Worm (Caenorhabditis elegans) whole organism, L3 larva: Measurements from ENCODE around the gene T13C5.6.

Source experiments
- ama-1 ChIP-seq: fragments of 150-350 bp; optimal IDR thresholded peaks from 2 replicates; lab custom pipeline; 2018
- ceh-16 ChIP-seq: sonication (generic microtip); optimal IDR thresholded peaks from 2 replicates; lab custom pipeline; 2017; ENCODE audit warnings: missing biosample characterization, missing genetic modification characterization
- ceh-28 ChIP-seq: fragments of 150-350 bp; optimal IDR thresholded peaks from 2 replicates; lab custom pipeline; 2014; ENCODE audit warnings: missing biosample characterization, missing genetic modification reagents, missing genetic modification characterization
- ceh-82 ChIP-seq: fragments of 150-350 bp; optimal IDR thresholded peaks from 2 replicates; lab custom pipeline; 2014; ENCODE audit warnings: missing biosample characterization, missing genetic modification characterization
- ceh-9 ChIP-seq: sonication (generic microtip); optimal IDR thresholded peaks from 2 replicates; lab custom pipeline; 2018; ENCODE audit warnings: missing biosample characterization, missing genetic modification characterization
- daf-12 ChIP-seq: fragments of 150-350 bp; optimal IDR thresholded peaks from 2 replicates; lab custom pipeline; 2014; ENCODE audit warnings: missing biosample characterization, missing genetic modification reagents, missing genetic modification characterization
- egl-27 ChIP-seq: sonication (generic microtip); optimal IDR thresholded peaks from 4 replicates; lab custom pipeline; 2017; ENCODE audit warnings: missing biosample characterization, missing genetic modification reagents, missing genetic modification characterization
- egl-5 ChIP-seq: fragments of 150-350 bp; optimal IDR thresholded peaks from 2 replicates; lab custom pipeline; 2017; ENCODE audit warnings: missing biosample characterization, missing genetic modification reagents, missing genetic modification characterization, inconsistent platforms
- elt-2 ChIP-seq: sonication (generic microtip); optimal IDR thresholded peaks from 2 replicates; lab custom pipeline; 2016; ENCODE audit warnings: missing genetic modification reagents, mild to moderate bottlenecking, missing genetic modification characterization, missing compliant biosample characterization
- eor-1 ChIP-seq, 2 experiments: fragments of 150-350 bp; optimal IDR thresholded peaks; 2 replicates each; lab custom pipeline; 2014 to 2018; ENCODE audit warnings: missing biosample characterization in 2 of 2, missing genetic modification characterization in 2 of 2
- fkh-2 ChIP-seq: fragments of 150-350 bp; optimal IDR thresholded peaks from 2 replicates; lab custom pipeline; 2014; ENCODE audit warnings: missing biosample characterization, missing genetic modification reagents, missing genetic modification characterization
- fos-1 ChIP-seq: fragments of 150-350 bp; optimal IDR thresholded peaks from 2 replicates; lab custom pipeline; 2014; ENCODE audit warnings: missing biosample characterization, missing genetic modification characterization
- hmg-11 ChIP-seq: sonication (generic microtip); optimal IDR thresholded peaks from 2 replicates; lab custom pipeline; 2016; ENCODE audit warnings: missing genetic modification characterization, missing compliant biosample characterization
- jun-1 ChIP-seq: fragments of 150-350 bp; optimal IDR thresholded peaks from 2 replicates; lab custom pipeline; 2014; ENCODE audit warnings: missing biosample characterization, missing genetic modification reagents, missing genetic modification characterization
- lin-15B ChIP-seq: fragments of 150-350 bp; optimal IDR thresholded peaks from 2 replicates; lab custom pipeline; 2014; ENCODE audit warnings: missing biosample characterization, missing genetic modification characterization
- lin-39 ChIP-seq: fragments of 150-350 bp; optimal IDR thresholded peaks from 2 replicates; lab custom pipeline; 2018; ENCODE audit warnings: missing biosample characterization, missing genetic modification reagents, missing genetic modification characterization
- lsy-12 ChIP-seq: sonication (generic microtip); optimal IDR thresholded peaks from 2 replicates; lab custom pipeline; 2016; ENCODE audit warnings: mild to moderate bottlenecking, missing genetic modification characterization, missing compliant biosample characterization
- mml-1 ChIP-seq: fragments of 150-350 bp; sonication (generic microtip); optimal IDR thresholded peaks from 3 replicates; lab custom pipeline; 2014; ENCODE audit warnings: missing biosample characterization, missing genetic modification characterization
- nfya-1 ChIP-seq: sonication (generic microtip); optimal IDR thresholded peaks from 2 replicates; lab custom pipeline; 2017; ENCODE audit warnings: missing genetic modification characterization, mild to moderate bottlenecking, missing compliant biosample characterization, antibody characterized with exemption, moderate library complexity; ENCODE audit not compliant: insufficient read depth
- nhr-12 ChIP-seq: fragments of 150-350 bp; optimal IDR thresholded peaks from 2 replicates; lab custom pipeline; 2014; ENCODE audit warnings: missing biosample characterization, missing genetic modification characterization
- nhr-23 ChIP-seq: fragments of 150-350 bp; optimal IDR thresholded peaks from 2 replicates; lab custom pipeline; 2014; ENCODE audit warnings: missing biosample characterization, missing genetic modification reagents, missing genetic modification characterization
- nhr-25 ChIP-seq: sonication (generic microtip); optimal IDR thresholded peaks from 2 replicates; lab custom pipeline; 2017; ENCODE audit warnings: missing biosample characterization, missing genetic modification characterization
- nhr-28 ChIP-seq: fragments of 150-350 bp; optimal IDR thresholded peaks from 2 replicates; lab custom pipeline; 2014; ENCODE audit warnings: missing biosample characterization, missing genetic modification characterization
- nhr-43 ChIP-seq: sonication (generic microtip); optimal IDR thresholded peaks from 2 replicates; lab custom pipeline; 2016; ENCODE audit warnings: mild to moderate bottlenecking, missing genetic modification characterization, missing compliant biosample characterization; ENCODE audit not compliant: poor library complexity, severe bottlenecking
- nhr-67 ChIP-seq: fragments of 150-350 bp; optimal IDR thresholded peaks from 2 replicates; lab custom pipeline; 2014; ENCODE audit warnings: missing biosample characterization, missing genetic modification characterization
- nhr-76 ChIP-seq: fragments of 150-350 bp; sonication (generic microtip); optimal IDR thresholded peaks from 5 replicates; lab custom pipeline; 2014; ENCODE audit warnings: missing biosample characterization, missing genetic modification characterization
- nhr-77 ChIP-seq: fragments of 150-350 bp; optimal IDR thresholded peaks from 2 replicates; lab custom pipeline; 2014; ENCODE audit warnings: missing biosample characterization, missing genetic modification characterization
- pha-4 ChIP-seq: fragments of 150-350 bp; optimal IDR thresholded peaks from 2 replicates; lab custom pipeline; 2014; ENCODE audit warnings: missing biosample characterization, missing genetic modification reagents, missing genetic modification characterization
- pqm-1 ChIP-seq: fragments of 150-350 bp; optimal IDR thresholded peaks from 2 replicates; lab custom pipeline; 2017; ENCODE audit warnings: missing biosample characterization, missing genetic modification characterization, inconsistent platforms
- tbx-2 ChIP-seq: sonication (generic microtip); optimal IDR thresholded peaks from 2 replicates; lab custom pipeline; 2016; ENCODE audit warnings: mild to moderate bottlenecking, missing genetic modification characterization, missing compliant biosample characterization
- unc-39 ChIP-seq: sonication (generic microtip); optimal IDR thresholded peaks from 4 replicates; lab custom pipeline; 2017; ENCODE audit warnings: missing biosample characterization, missing genetic modification characterization
- unc-62 ChIP-seq: fragments of 150-350 bp; sonication (generic microtip); optimal IDR thresholded peaks from 4 replicates; lab custom pipeline; 2014; ENCODE audit warnings: missing biosample characterization, missing genetic modification reagents, missing genetic modification characterization

The T13C5.6 gene

ce11 chrX:6175829-6176228 lies 31.7 kb downstream of the T13C5.6 start, which contains the start of gene T25B2.3:
Gene T25B2.3, plus strand, starts transcription at chrX:6176129.
- TF ChIP-seq jun-1 (no peak), nfya-1 (tag; lab: Kevin White, UChicago) (no peak), nhr-28 (tag; lab: Kevin White, UChicago) (no peak), nhr-25 (tag; lab: Kevin White, UChicago) (no peak), lin-15B (tag; lab: Kevin White, UChicago) (no peak), fkh-2 (tag; lab: Kevin White, UChicago) (no peak), egl-5 (tag; lab: Kevin White, UChicago) (no peak), lsy-12 (tag; lab: Kevin White, UChicago) (no peak), ceh-16 (tag; lab: Kevin White, UChicago) (no peak), nhr-77 (no peak), pqm-1 (tag; lab: Kevin White, UChicago) (no peak), hmg-11 (tag; lab: Kevin White, UChicago) (no peak), unc-39 (no peak), ceh-82 (no peak), unc-62 (GFP tag; lab: Kevin White, UChicago) (no peak), egl-27 (tag; lab: Kevin White, UChicago) (no peak)

DNA sequence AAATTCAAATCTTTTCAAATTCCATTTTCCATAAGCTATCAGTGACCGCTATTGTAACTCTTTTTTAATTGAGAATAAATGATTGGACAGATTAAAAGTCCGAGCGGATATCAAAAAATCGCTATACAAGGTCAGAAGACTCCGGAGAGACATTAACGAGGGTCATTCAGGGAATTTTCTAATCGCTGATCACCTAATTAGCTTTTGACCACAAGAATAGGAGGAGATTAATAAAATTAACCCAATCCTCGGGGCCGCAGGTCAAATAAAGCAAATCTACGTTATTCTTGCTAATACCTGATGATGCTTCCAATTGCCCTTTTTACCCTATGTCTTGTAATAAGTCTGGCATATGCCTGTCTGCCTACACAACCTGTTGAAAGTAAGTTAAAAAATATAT lies 33.8 kb downstream of the T13C5.6 start, which contains the start of gene T25B2.1:
TSS of gene T25B2.1 (plus strand) at position 301 of the 400 bp plus-strand sequence.
- no peak for TF ChIP-seq eor-1 (tag; optimal IDR thresholded peaks at IDR 0.05; lab: Kevin White, UChicago)
- no peak for TF ChIP-seq nhr-28 (tag; lab: Kevin White, UChicago)
- no peak for TF ChIP-seq ama-1 (lab: Kevin White, UChicago)
- no peak for TF ChIP-seq nhr-67 (tag; lab: Kevin White, UChicago)
- TF ChIP-seq fkh-2 (tag; lab: Kevin White, UChicago), result no peak
- TF ChIP-seq nhr-12 (tag; lab: Kevin White, UChicago), result no peak
- no peak for TF ChIP-seq daf-12 (tag; lab: Kevin White, UChicago)
- no peak for TF ChIP-seq ceh-9 (tag; lab: Kevin White, UChicago)
- TF ChIP-seq jun-1, result no peak
- TF ChIP-seq pha-4, result no peak
- TF ChIP-seq nhr-76 (tag; lab: Kevin White, UChicago), result no peak
- no peak for TF ChIP-seq ceh-28
- TF ChIP-seq hmg-11 (tag; lab: Kevin White, UChicago), result no peak
- TF ChIP-seq tbx-2 (tag; lab: Kevin White, UChicago), result no peak
- no peak for TF ChIP-seq fos-1 (tag; lab: Kevin White, UChicago)
- TF ChIP-seq lin-39 (tag; lab: Kevin White, UChicago), result no peak
- no peak for TF ChIP-seq nhr-43 (tag; lab: Kevin White, UChicago)

ce11 chrX:6169252-6169651 lies 38.2 kb downstream of the T13C5.6 start, which contains the start of gene T25B2.2:
Gene T25B2.2, plus strand, starts transcription at chrX:6169643.
- TF ChIP-seq ceh-82, result no peak
- no peak for TF ChIP-seq nhr-43 (tag; lab: Kevin White, UChicago)
- TF ChIP-seq lin-15B (tag; lab: Kevin White, UChicago), result no peak
- no peak for TF ChIP-seq unc-62 (GFP tag; lab: Kevin White, UChicago)
- TF ChIP-seq mml-1 (tag; lab: Kevin White, UChicago), result no peak
- peak; percentile 42 for TF ChIP-seq pqm-1 (tag; lab: Kevin White, UChicago)
- TF ChIP-seq hmg-11 (tag; lab: Kevin White, UChicago), result no peak
- no peak for TF ChIP-seq lsy-12 (tag; lab: Kevin White, UChicago)
- TF ChIP-seq nhr-23, result no peak
- peak; percentile 86 for TF ChIP-seq elt-2

DNA sequence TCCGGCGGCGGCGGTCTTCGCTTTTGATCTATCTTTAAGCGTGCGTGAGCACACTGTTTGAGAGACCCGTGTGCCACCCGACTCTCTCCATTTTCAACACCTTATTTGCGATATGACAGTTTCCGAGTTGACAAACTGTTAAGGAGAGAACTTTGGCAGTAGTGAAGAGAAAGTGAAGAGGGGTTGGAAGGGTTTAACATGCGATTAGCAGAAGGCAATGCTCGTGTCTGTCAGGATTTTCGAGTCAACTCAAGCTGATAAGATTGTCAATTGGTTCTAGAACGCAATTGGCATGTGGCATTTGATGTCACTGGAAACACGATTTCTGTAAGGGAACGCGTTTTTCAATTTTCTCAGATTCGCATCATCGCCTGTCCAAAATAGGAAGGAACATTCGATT lies 40.1 kb downstream of the T13C5.6 start:
- TF ChIP-seq elt-2 (peak; percentile 61), nhr-12 (tag; lab: Kevin White, UChicago) (no peak)

DNA sequence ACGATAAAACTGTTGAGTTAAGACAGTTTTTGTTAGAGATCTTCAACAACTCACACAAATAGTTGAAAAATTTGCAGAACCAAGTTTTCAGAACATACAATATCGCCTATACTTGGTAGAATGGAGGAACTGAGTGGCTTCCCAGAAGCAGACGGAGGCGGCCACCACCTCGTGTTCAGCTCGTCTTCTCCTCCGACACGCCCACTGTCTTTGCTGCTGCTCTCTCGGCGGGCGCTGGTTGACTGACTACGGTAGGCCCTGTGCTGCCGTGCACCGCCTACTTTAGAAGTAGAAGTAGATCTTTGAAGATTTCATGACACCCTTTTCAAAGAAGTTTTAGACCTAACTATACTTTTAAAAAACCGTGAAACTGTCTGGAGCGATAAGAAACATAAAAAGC lies 45.5 kb downstream of the T13C5.6 start:
- TF ChIP-seq pha-4 (no peak), nfya-1 (tag; lab: Kevin White, UChicago) (peak; percentile 47)
- TF ChIP-seq, all 47 proteins: peak for 1
